Fruit fly (Drosophila melanogaster) whole organism, embryonic: Measurements from ENCODE around the gene Nf-YC.

ENCODE experiments used
- B-H2 ChIP-seq: fragments of 200-800 bp; sonication (Bioruptor generic); optimal IDR thresholded peaks from 2 replicates; lab custom pipeline; 2018; ENCODE audit warnings: missing biosample characterization, mild to moderate bottlenecking, missing genetic modification characterization
- C15 ChIP-seq: fragments of 200-800 bp; sonication (Bioruptor generic); IDR thresholded peaks from 3 replicates; pipeline ENCODE4 v1.3.6; 2022; ENCODE audit warnings: missing biosample characterization, missing genetic modification characterization
- CG10959 ChIP-seq: fragments of 200-800 bp; sonication (Bioruptor generic); IDR thresholded peaks from 2 replicates; pipeline ENCODE4 v1.3.6; 2022; ENCODE audit warnings: missing biosample characterization, missing genetic modification characterization
- CG12299 ChIP-seq: fragments of 200-800 bp; sonication (Bioruptor generic); optimal IDR thresholded peaks from 2 replicates; lab custom pipeline; 2018; ENCODE audit warnings: missing biosample characterization, mild to moderate bottlenecking, missing genetic modification characterization
- CG1233 ChIP-seq: fragments of 200-800 bp; sonication (Bioruptor generic); optimal IDR thresholded peaks from 4 replicates; lab custom pipeline; 2018; ENCODE audit warnings: missing biosample characterization, mild to moderate bottlenecking, missing genetic modification characterization
- CG13775 ChIP-seq: fragments of 200-800 bp; sonication (Bioruptor generic); optimal IDR thresholded peaks from 3 replicates; lab custom pipeline; 2017; ENCODE audit warnings: missing biosample characterization, mild to moderate bottlenecking, missing genetic modification characterization
- CG16863 ChIP-seq: fragments of 200-800 bp; sonication (Bioruptor generic); optimal IDR thresholded peaks from 3 replicates; lab custom pipeline; 2016; ENCODE audit warnings: missing biosample characterization, missing genetic modification characterization
- CG17829 ChIP-seq: fragments of 200-800 bp; optimal IDR thresholded peaks from 2 replicates; lab custom pipeline; 2019; ENCODE audit warnings: missing biosample characterization, mild to moderate bottlenecking, missing genetic modification characterization, moderate library complexity
- CG1832 ChIP-seq: fragments of 200-800 bp; sonication (Bioruptor generic); optimal IDR thresholded peaks from 2 replicates; lab custom pipeline; 2017; ENCODE audit warnings: missing biosample characterization, mild to moderate bottlenecking, missing genetic modification characterization, inconsistent platforms
- CG18476 ChIP-seq: fragments of 200-800 bp; sonication (Bioruptor generic); optimal IDR thresholded peaks from 2 replicates; lab custom pipeline; 2016; ENCODE audit warnings: missing biosample characterization, mild to moderate bottlenecking, missing genetic modification characterization
- CG2712 ChIP-seq: fragments of 200-800 bp; optimal IDR thresholded peaks from 3 replicates; lab custom pipeline; 2019; ENCODE audit warnings: missing biosample characterization, mild to moderate bottlenecking, missing genetic modification characterization, moderate library complexity
- CG34422 ChIP-seq: fragments of 200-800 bp; sonication (Bioruptor generic); IDR thresholded peaks from 3 replicates; pipeline ENCODE4 v1.3.6; 2022; ENCODE audit warnings: missing biosample characterization, missing genetic modification characterization
- CG3995 ChIP-seq: fragments of 200-800 bp; sonication (Bioruptor generic); optimal IDR thresholded peaks from 3 replicates; lab custom pipeline; 2016; ENCODE audit warnings: missing biosample characterization, missing genetic modification characterization
- CG4617 ChIP-seq: fragments of 200-800 bp; sonication (Bioruptor generic); optimal IDR thresholded peaks from 3 replicates; lab custom pipeline; 2016; ENCODE audit warnings: missing biosample characterization, missing genetic modification characterization, borderline replicate concordance
- CG7963 ChIP-seq: fragments of 200-800 bp; sonication (Bioruptor generic); IDR thresholded peaks from 3 replicates; pipeline ENCODE4 v1.3.6; 2022; ENCODE audit warnings: missing biosample characterization, missing genetic modification characterization; ENCODE audit not compliant: partially characterized antibody
- CG9609 ChIP-seq: fragments of 200-800 bp; sonication (Bioruptor generic); optimal IDR thresholded peaks from 3 replicates; lab custom pipeline; 2016; ENCODE audit warnings: missing biosample characterization, missing genetic modification characterization
- CG9932 ChIP-seq: fragments of 200-800 bp; sonication (Bioruptor generic); IDR thresholded peaks from 2 replicates; pipeline ENCODE4 v1.3.6; 2022; ENCODE audit warnings: missing biosample characterization, missing genetic modification characterization
- CTCF ChIP-seq: fragments of 200-800 bp; sonication (Bioruptor generic); optimal IDR thresholded peaks from 2 replicates; lab custom pipeline; 2017; ENCODE audit warnings: missing biosample characterization, mild to moderate bottlenecking, missing genetic modification characterization, moderate library complexity
- Camta ChIP-seq: fragments of 200-800 bp; sonication (Bioruptor generic); optimal IDR thresholded peaks from 2 replicates; lab custom pipeline; 2016; ENCODE audit warnings: missing biosample characterization, missing genetic modification characterization
- D19B ChIP-seq: fragments of 200-800 bp; sonication (Bioruptor generic); optimal IDR thresholded peaks from 2 replicates; lab custom pipeline; 2017; ENCODE audit warnings: missing biosample characterization, mild to moderate bottlenecking, missing genetic modification characterization
- Dad ChIP-seq: fragments of 200-800 bp; sonication (Bioruptor generic); optimal IDR thresholded peaks from 3 replicates; lab custom pipeline; 2016; ENCODE audit warnings: missing biosample characterization, missing genetic modification characterization
- Dip2 ChIP-seq: fragments of 200-800 bp; sonication (Bioruptor generic); IDR thresholded peaks from 2 replicates; pipeline ENCODE4 v1.3.6; 2022; ENCODE audit warnings: missing biosample characterization, missing genetic modification characterization
- Gsc ChIP-seq: fragments of 200-800 bp; sonication (Bioruptor generic); IDR thresholded peaks from 2 replicates; pipeline ENCODE4 v1.3.6; 2022; ENCODE audit warnings: missing biosample characterization, missing genetic modification characterization
- H15 ChIP-seq: fragments of 200-800 bp; sonication (Bioruptor generic); IDR thresholded peaks from 3 replicates; pipeline ENCODE4 v1.3.6; 2022; ENCODE audit warnings: missing biosample characterization, missing genetic modification characterization
- Hand ChIP-seq: fragments of 200-800 bp; sonication (Bioruptor generic); optimal IDR thresholded peaks from 2 replicates; lab custom pipeline; 2017; ENCODE audit warnings: mild to moderate bottlenecking, missing biosample characterization, missing genetic modification reagents, missing genetic modification characterization
- Hmr ChIP-seq: fragments of 200-800 bp; sonication (Bioruptor generic); optimal IDR thresholded peaks from 3 replicates; lab custom pipeline; 2017; ENCODE audit warnings: mild to moderate bottlenecking, missing biosample characterization, missing genetic modification reagents, missing genetic modification characterization
- Neu2 ChIP-seq: fragments of 200-800 bp; sonication (Bioruptor generic); optimal IDR thresholded peaks from 3 replicates; lab custom pipeline; 2016; ENCODE audit warnings: missing biosample characterization, missing genetic modification characterization, borderline replicate concordance
- Nf-YA ChIP-seq: fragments of 200-800 bp; sonication (Bioruptor generic); IDR thresholded peaks from 2 replicates; pipeline ENCODE4 v1.3.6; 2022; ENCODE audit warnings: missing biosample characterization, missing genetic modification characterization
- Nf-YB ChIP-seq: fragments of 200-800 bp; sonication (Bioruptor generic); optimal IDR thresholded peaks from 3 replicates; lab custom pipeline; 2019; ENCODE audit warnings: missing biosample characterization, mild to moderate bottlenecking, missing genetic modification characterization, moderate library complexity
- Opbp ChIP-seq: fragments of 200-800 bp; sonication (Bioruptor generic); IDR thresholded peaks from 3 replicates; pipeline ENCODE4 v1.3.6; 2022; ENCODE audit warnings: missing biosample characterization, missing genetic modification characterization; ENCODE audit not compliant: partially characterized antibody
- Sin3A ChIP-seq: fragments of >200 bp; optimal IDR thresholded peaks from 2 replicates; lab custom pipeline; 2018
- Sox102F ChIP-seq: fragments of 200-800 bp; sonication (Bioruptor generic); optimal IDR thresholded peaks from 2 replicates; lab custom pipeline; 2018; ENCODE audit warnings: missing biosample characterization, mild to moderate bottlenecking, missing genetic modification characterization, moderate library complexity
- abd-A ChIP-seq: fragments of 200-800 bp; sonication (Bioruptor generic); optimal IDR thresholded peaks from 3 replicates; lab custom pipeline; 2019; ENCODE audit warnings: missing biosample characterization, mild to moderate bottlenecking, missing genetic modification characterization, moderate library complexity
- btn ChIP-seq: fragments of 200-800 bp; sonication (Bioruptor generic); optimal IDR thresholded peaks from 2 replicates; lab custom pipeline; 2016; ENCODE audit warnings: missing biosample characterization, missing genetic modification characterization
- crp ChIP-seq, 2 experiments: fragments of 200-800 bp; sonication (Bioruptor generic); optimal IDR thresholded peaks; 2 replicates in 1 of 2; 3 replicates in 1 of 2; lab custom pipeline; 2017; ENCODE audit warnings: missing biosample characterization in 2 of 2, missing genetic modification characterization in 2 of 2, mild to moderate bottlenecking in 1 of 2, moderate library complexity in 1 of 2
- da ChIP-seq: fragments of 200-800 bp; sonication (Bioruptor generic); optimal IDR thresholded peaks from 2 replicates; lab custom pipeline; 2016; ENCODE audit warnings: missing biosample characterization, missing genetic modification characterization
- dan ChIP-seq: fragments of 200-800 bp; sonication (Bioruptor generic); IDR thresholded peaks from 2 replicates; pipeline ENCODE4 v1.3.6; 2022; ENCODE audit warnings: missing biosample characterization, missing genetic modification characterization
- fru ChIP-seq: fragments of >200 bp; optimal IDR thresholded peaks from 2 replicates; lab custom pipeline; 2017
- ftz-f1 ChIP-seq: fragments of 200-800 bp; sonication (Bioruptor generic); optimal IDR thresholded peaks from 2 replicates; lab custom pipeline; 2016; ENCODE audit warnings: missing biosample characterization, missing genetic modification characterization
- insv ChIP-seq, 2 experiments: fragments of 200-800 bp; sonication (Bioruptor generic); optimal IDR thresholded peaks; 3 replicates each; lab custom pipeline; 2016 to 2018; ENCODE audit warnings: missing biosample characterization in 2 of 2, missing genetic modification characterization in 2 of 2
- lmd ChIP-seq: fragments of 200-800 bp; sonication (Bioruptor generic); IDR thresholded peaks from 2 replicates; pipeline ENCODE4 v1.3.6; 2022; ENCODE audit warnings: missing biosample characterization, missing genetic modification characterization
- luna ChIP-seq: fragments of 200-800 bp; sonication (Bioruptor generic); optimal IDR thresholded peaks from 2 replicates; lab custom pipeline; 2016; ENCODE audit warnings: missing biosample characterization, missing genetic modification characterization
- nau ChIP-seq: fragments of 200-800 bp; sonication (Bioruptor generic); optimal IDR thresholded peaks from 3 replicates; lab custom pipeline; 2017; ENCODE audit warnings: missing biosample characterization, mild to moderate bottlenecking, missing genetic modification characterization, missing genetic modification reagents
- nerfin-2 ChIP-seq: fragments of 200-800 bp; sonication (Bioruptor generic); IDR thresholded peaks from 2 replicates; pipeline ENCODE4 v1.3.6; 2022; ENCODE audit warnings: missing biosample characterization, missing genetic modification characterization; ENCODE audit not compliant: partially characterized antibody
- oc ChIP-seq: fragments of 200-800 bp; sonication (Bioruptor generic); optimal IDR thresholded peaks from 2 replicates; lab custom pipeline; 2018; ENCODE audit warnings: missing biosample characterization, mild to moderate bottlenecking, missing genetic modification characterization, moderate library complexity
- phol ChIP-seq: fragments of 200-800 bp; sonication (Bioruptor generic); optimal IDR thresholded peaks from 3 replicates; lab custom pipeline; 2018; ENCODE audit warnings: missing biosample characterization, mild to moderate bottlenecking, missing genetic modification characterization, moderate library complexity
- sim ChIP-seq: fragments of 200-800 bp; sonication (Bioruptor generic); IDR thresholded peaks from 2 replicates; pipeline ENCODE4 v1.3.6; 2022; ENCODE audit warnings: missing biosample characterization, missing genetic modification characterization
- so ChIP-seq: fragments of 200-800 bp; sonication (Bioruptor generic); IDR thresholded peaks from 3 replicates; pipeline ENCODE4 v1.3.6; 2022; ENCODE audit warnings: missing biosample characterization, missing genetic modification characterization
- tgo ChIP-seq: fragments of 200-800 bp; sonication (Bioruptor generic); IDR thresholded peaks from 3 replicates; pipeline ENCODE4 v1.3.6; 2022; ENCODE audit warnings: missing biosample characterization, missing genetic modification characterization
- tll ChIP-seq, 2 experiments: fragments of 200-800 bp in 1 of 2; fragments of >200 bp in 1 of 2; sonication (Bioruptor generic) in 1 of 2; optimal IDR thresholded peaks; 2 replicates each; lab custom pipeline; 2017 to 2019; ENCODE audit warnings: missing biosample characterization in 2 of 2, missing genetic modification characterization in 2 of 2, mild to moderate bottlenecking in 1 of 2, moderate library complexity in 1 of 2
- usp ChIP-seq: fragments of >200 bp; optimal IDR thresholded peaks from 2 replicates; lab custom pipeline; 2017; ENCODE audit warnings: missing biosample characterization, missing genetic modification characterization
- vfl ChIP-seq: fragments of 200-800 bp; sonication (Bioruptor generic); optimal IDR thresholded peaks from 2 replicates; lab custom pipeline; 2016; ENCODE audit warnings: missing biosample characterization, missing genetic modification characterization

Nf-YC gene

DNA sequence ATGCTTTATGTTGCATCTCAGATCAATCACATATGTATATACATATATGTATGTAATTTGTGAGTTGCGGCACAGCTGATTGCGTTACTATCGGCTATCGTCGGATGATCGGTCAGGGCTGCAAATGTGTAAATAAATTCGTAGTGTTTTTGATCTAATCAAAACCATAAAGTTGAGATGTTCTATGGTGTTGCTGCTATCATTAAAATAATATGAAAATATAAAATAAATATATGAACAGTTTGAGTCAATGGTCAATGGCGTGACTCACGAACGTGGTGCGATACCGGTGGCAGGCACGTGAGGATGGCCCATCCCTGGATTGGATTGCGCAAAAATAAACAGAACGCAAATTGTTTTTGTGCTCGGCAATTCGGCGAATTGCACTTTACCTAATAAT lies 49.8 kb downstream of the Nf-YC start, which contains the start of gene Coq7 (continued):
- peak; percentile 51 for TF ChIP-seq Nf-YB
- TF ChIP-seq tgo (GFP tag; lab: Robert Waterston, UW): peak; percentile 91
- TF ChIP-seq Hmr (GFP tag; lab: Kevin White, UChicago): no peak
- no peak for TF ChIP-seq Neu2 (GFP tag; lab: Kevin White, UChicago)
- peak; percentile 62 for TF ChIP-seq Dad (GFP tag; lab: Kevin White, UChicago)
- TF ChIP-seq btn (GFP tag; lab: Kevin White, UChicago): no peak
- no peak for TF ChIP-seq usp
- TF ChIP-seq fru (lab: Kevin White, UChicago): no peak
- peak in 1 of 2 experiments; percentile 53 for TF ChIP-seq insv (GFP tag; optimal IDR thresholded peaks at IDR 0.05; lab: Kevin White, UChicago)
- TF ChIP-seq B-H2: no peak
- TF ChIP-seq CG9609 (GFP tag; lab: Kevin White, UChicago): peak; percentile 40
- no peak for TF ChIP-seq luna (GFP tag; lab: Kevin White, UChicago)
- no peak for TF ChIP-seq nau (GFP tag; lab: Kevin White, UChicago)
- TF ChIP-seq CG12299 (tag; lab: Kevin White, UChicago): peak; percentile 59
- peak; percentile 90 for TF ChIP-seq nerfin-2 (GFP tag; lab: Robert Waterston, UW)
- TF ChIP-seq Opbp: peak; percentile 90
- TF ChIP-seq CG16863 (GFP tag; lab: Kevin White, UChicago): peak; percentile 45
- TF ChIP-seq Camta (GFP tag; lab: Kevin White, UChicago): peak; percentile 52
- TF ChIP-seq abd-A (tag; lab: Kevin White, UChicago): no peak
- peak; percentile 62; the same call in 1 of the 3 replicates for TF ChIP-seq C15 (GFP tag; lab: Robert Waterston, UW)
- TF ChIP-seq ftz-f1 (GFP tag; lab: Kevin White, UChicago): peak; percentile 56
- TF ChIP-seq Nf-YA (GFP tag; lab: Robert Waterston, UW): peak; percentile 74; the same call in 1 of the 2 replicates
- TF ChIP-seq CG10959 (GFP tag; lab: Robert Waterston, UW): peak; percentile 90
- no peak for TF ChIP-seq CG1233 (GFP tag; lab: Kevin White, UChicago)
- TF ChIP-seq Gsc (GFP tag; lab: Robert Waterston, UW): peak; percentile 63
- peak; percentile 91 for TF ChIP-seq CG2712 (tag; lab: Kevin White, UChicago)
- no peak for TF ChIP-seq Dip2 (GFP tag; lab: Robert Waterston, UW)
- TF ChIP-seq CG3995 (GFP tag; lab: Kevin White, UChicago): peak; percentile 41
- TF ChIP-seq CG18476 (GFP tag; lab: Kevin White, UChicago): peak; percentile 52
- TF ChIP-seq CG34422 (GFP tag; lab: Robert Waterston, UW): peak; percentile 95
- TF ChIP-seq so (GFP tag; lab: Robert Waterston, UW): peak; percentile 88
- TF ChIP-seq CG4617 (GFP tag; lab: Kevin White, UChicago): peak; percentile 91
- TF ChIP-seq oc (tag; lab: Kevin White, UChicago): no peak
- peak; percentile 19 for TF ChIP-seq Hand (GFP tag; lab: Kevin White, UChicago)
- TF ChIP-seq dan (GFP tag; lab: Robert Waterston, UW): peak; percentile 81
- TF ChIP-seq sim (GFP tag; lab: Robert Waterston, UW): peak; percentile 67; the same call in 1 of the 2 replicates
- TF ChIP-seq vfl (GFP tag; lab: Kevin White, UChicago): peak; percentile 74
- TF ChIP-seq tll (GFP tag; optimal IDR thresholded peaks at IDR 0.05; lab: Kevin White, UChicago): no peak
- TF ChIP-seq CG9932 (GFP tag; lab: Robert Waterston, UW): peak; percentile 96
- TF ChIP-seq phol (tag; lab: Kevin White, UChicago): peak; percentile 89
- TF ChIP-seq crp (GFP tag; optimal IDR thresholded peaks at IDR 0.05; lab: Kevin White, UChicago): peak; percentile 57 to 92
- peak; percentile 88 for TF ChIP-seq CG17829 (tag; lab: Kevin White, UChicago)
- TF ChIP-seq H15: peak; percentile 88
- no peak for TF ChIP-seq da (GFP tag; lab: Kevin White, UChicago)
- TF ChIP-seq Sox102F (GFP tag; lab: Kevin White, UChicago): peak; percentile 89
- no peak for TF ChIP-seq CG1832 (GFP tag; lab: Kevin White, UChicago)
- peak; percentile 89 for TF ChIP-seq CG7963
- no peak for TF ChIP-seq D19B (GFP tag; lab: Kevin White, UChicago)
- peak; percentile 8 for TF ChIP-seq CTCF (GFP tag; lab: Kevin White, UChicago)
- peak; percentile 88 for TF ChIP-seq CG13775 (GFP tag; lab: Kevin White, UChicago)
- TF ChIP-seq lmd: peak; percentile 93
- TF ChIP-seq Sin3A (lab: Kevin White, UChicago): peak; percentile 55
